Worm (Caenorhabditis elegans) whole organism, L2 larva: ENCODE results near the gene clec-205.

Experiments
- C34F6.9 ChIP-seq: fragments of 150-350 bp; optimal IDR thresholded peaks from 2 replicates; lab custom pipeline; 2014; ENCODE audit warnings: missing biosample characterization, missing genetic modification characterization
- F13H6.1 ChIP-seq: sonication (generic microtip); optimal IDR thresholded peaks from 2 replicates; lab custom pipeline; 2016; ENCODE audit warnings: missing genetic modification characterization, missing compliant biosample characterization
- R02D3.7 ChIP-seq: fragments of 150-350 bp; optimal IDR thresholded peaks from 2 replicates; lab custom pipeline; 2014; ENCODE audit warnings: missing biosample characterization, missing genetic modification characterization
- ZK546.5 ChIP-seq: sonication (generic microtip); optimal IDR thresholded peaks from 2 replicates; lab custom pipeline; 2017; ENCODE audit warnings: missing biosample characterization, missing genetic modification characterization
- alr-1 ChIP-seq: fragments of 150-350 bp; optimal IDR thresholded peaks from 2 replicates; lab custom pipeline; 2014; ENCODE audit warnings: missing biosample characterization, missing genetic modification characterization
- aly-2 ChIP-seq: fragments of 150-350 bp; optimal IDR thresholded peaks from 2 replicates; lab custom pipeline; 2014; ENCODE audit warnings: missing biosample characterization, missing genetic modification characterization
- blmp-1 ChIP-seq: sonication (generic microtip); optimal IDR thresholded peaks from 2 replicates; lab custom pipeline; 2017; ENCODE audit warnings: missing genetic modification characterization, mild to moderate bottlenecking, missing compliant biosample characterization, antibody characterized with exemption, moderate library complexity; ENCODE audit not compliant: insufficient read depth
- ceh-16 ChIP-seq: fragments of 150-350 bp; optimal IDR thresholded peaks from 2 replicates; lab custom pipeline; 2014; ENCODE audit warnings: missing biosample characterization, missing genetic modification characterization
- ceh-82 ChIP-seq: fragments of 150-350 bp; optimal IDR thresholded peaks from 2 replicates; lab custom pipeline; 2014; ENCODE audit warnings: missing biosample characterization, missing genetic modification characterization
- crh-2 ChIP-seq: sonication (generic microtip); optimal IDR thresholded peaks from 2 replicates; lab custom pipeline; 2017; ENCODE audit warnings: missing biosample characterization, missing genetic modification characterization
- egl-27 ChIP-seq: sonication (generic microtip); optimal IDR thresholded peaks from 3 replicates; lab custom pipeline; 2017; ENCODE audit warnings: missing biosample characterization, missing genetic modification reagents, missing genetic modification characterization
- elt-1 ChIP-seq: fragments of 150-350 bp; optimal IDR thresholded peaks from 2 replicates; lab custom pipeline; 2014; ENCODE audit warnings: missing biosample characterization, missing genetic modification characterization
- elt-3 ChIP-seq: sonication (generic microtip); optimal IDR thresholded peaks from 2 replicates; lab custom pipeline; 2017; ENCODE audit warnings: missing biosample characterization, missing genetic modification characterization
- fos-1 ChIP-seq: fragments of 150-350 bp; optimal IDR thresholded peaks from 2 replicates; lab custom pipeline; 2014; ENCODE audit warnings: missing biosample characterization, missing genetic modification characterization
- gmeb-1 ChIP-seq: fragments of 150-350 bp; optimal IDR thresholded peaks from 2 replicates; lab custom pipeline; 2014; ENCODE audit warnings: missing biosample characterization, missing genetic modification characterization
- lin-13 ChIP-seq: fragments of 150-350 bp; optimal IDR thresholded peaks from 2 replicates; lab custom pipeline; 2014; ENCODE audit warnings: missing biosample characterization, missing genetic modification reagents, missing genetic modification characterization
- lin-39 ChIP-seq: fragments of 150-350 bp; optimal IDR thresholded peaks from 2 replicates; lab custom pipeline; 2014; ENCODE audit warnings: missing biosample characterization, missing genetic modification reagents, missing genetic modification characterization
- lsy-2 ChIP-seq, 2 experiments: fragments of 150-350 bp in 1 of 2; sonication (generic microtip) in 1 of 2; optimal IDR thresholded peaks; 2 replicates each; lab custom pipeline; 2014 to 2017; ENCODE audit warnings: missing biosample characterization in 2 of 2, missing genetic modification characterization in 2 of 2
- mdl-1 ChIP-seq, 2 experiments: fragments of 150-350 bp in 1 of 2; sonication (generic microtip) in 1 of 2; optimal IDR thresholded peaks; 2 replicates each; lab custom pipeline; 2017; ENCODE audit warnings: missing biosample characterization in 2 of 2, missing genetic modification characterization in 2 of 2
- nhr-10 ChIP-seq: sonication (generic microtip); optimal IDR thresholded peaks from 2 replicates; lab custom pipeline; 2017; ENCODE audit warnings: missing biosample characterization, missing genetic modification characterization
- nhr-12 ChIP-seq: fragments of 150-350 bp; optimal IDR thresholded peaks from 2 replicates; lab custom pipeline; 2014; ENCODE audit warnings: missing biosample characterization, missing genetic modification characterization
- nhr-129 ChIP-seq: fragments of 150-350 bp; optimal IDR thresholded peaks from 2 replicates; lab custom pipeline; 2014; ENCODE audit warnings: missing biosample characterization, missing genetic modification characterization
- nhr-21 ChIP-seq: fragments of 150-350 bp; optimal IDR thresholded peaks from 2 replicates; lab custom pipeline; 2014; ENCODE audit warnings: missing biosample characterization, missing genetic modification characterization
- nhr-237 ChIP-seq: fragments of 150-350 bp; optimal IDR thresholded peaks from 2 replicates; lab custom pipeline; 2014; ENCODE audit warnings: missing biosample characterization, missing genetic modification characterization
- nhr-25 ChIP-seq: fragments of 150-350 bp; sonication (generic microtip); optimal IDR thresholded peaks from 3 replicates; lab custom pipeline; 2014; ENCODE audit warnings: missing biosample characterization, missing genetic modification characterization
- nhr-6 ChIP-seq: fragments of 150-350 bp; optimal IDR thresholded peaks from 2 replicates; lab custom pipeline; 2014; ENCODE audit warnings: missing biosample characterization, missing genetic modification characterization
- nhr-77 ChIP-seq: fragments of 150-350 bp; optimal IDR thresholded peaks from 2 replicates; lab custom pipeline; 2014; ENCODE audit warnings: missing biosample characterization, missing genetic modification characterization
- peb-1 ChIP-seq: fragments of 150-350 bp; optimal IDR thresholded peaks from 2 replicates; lab custom pipeline; 2014; ENCODE audit warnings: missing biosample characterization, missing genetic modification characterization
- sem-4 ChIP-seq: fragments of 150-350 bp; optimal IDR thresholded peaks from 2 replicates; lab custom pipeline; 2014; ENCODE audit warnings: missing biosample characterization, missing genetic modification reagents, missing genetic modification characterization
- skn-1 ChIP-seq: sonication (generic microtip); optimal IDR thresholded peaks from 2 replicates; lab custom pipeline; 2017; ENCODE audit warnings: missing biosample characterization, missing genetic modification characterization
- sma-3 ChIP-seq: sonication (generic microtip); optimal IDR thresholded peaks from 2 replicates; lab custom pipeline; 2016; ENCODE audit warnings: missing genetic modification reagents, missing genetic modification characterization, missing compliant biosample characterization
- sma-9 ChIP-seq, 2 experiments: fragments of 150-350 bp in 1 of 2; sonication (generic microtip) in 1 of 2; optimal IDR thresholded peaks; 2 replicates each; lab custom pipeline; 2014 to 2016; ENCODE audit warnings: missing genetic modification characterization in 2 of 2, mild to moderate bottlenecking in 1 of 2, missing biosample characterization in 1 of 2, missing compliant biosample characterization in 1 of 2, missing genetic modification reagents in 1 of 2, moderate library complexity in 1 of 2
- snpc-4 ChIP-seq: fragments of 150-350 bp; optimal IDR thresholded peaks from 2 replicates; lab custom pipeline; 2014; ENCODE audit warnings: missing biosample characterization, missing genetic modification characterization
- unc-39 ChIP-seq: fragments of 150-350 bp; optimal IDR thresholded peaks from 2 replicates; lab custom pipeline; 2014; ENCODE audit warnings: missing biosample characterization, missing genetic modification characterization
- unc-55 ChIP-seq: fragments of 150-350 bp; sonication (generic microtip); optimal IDR thresholded peaks from 3 replicates; lab custom pipeline; 2014; ENCODE audit warnings: missing biosample characterization, missing genetic modification reagents, missing genetic modification characterization
- unc-62 ChIP-seq: fragments of 150-350 bp; optimal IDR thresholded peaks from 2 replicates; lab custom pipeline; 2014; ENCODE audit warnings: missing biosample characterization, missing genetic modification reagents, missing genetic modification characterization
- zag-1 ChIP-seq: fragments of 150-350 bp; optimal IDR thresholded peaks from 2 replicates; lab custom pipeline; 2014; ENCODE audit warnings: missing biosample characterization, missing genetic modification characterization
- ztf-11 ChIP-seq: sonication (generic microtip); optimal IDR thresholded peaks from 2 replicates; lab custom pipeline; 2017; ENCODE audit warnings: missing biosample characterization, missing genetic modification characterization
- ztf-4 ChIP-seq: fragments of 150-350 bp; optimal IDR thresholded peaks from 2 replicates; lab custom pipeline; 2014; ENCODE audit warnings: missing biosample characterization, missing genetic modification characterization

clec-205 gene

ce11 chrV:1721966-1722365, 38.7 kb upstream of the clec-205 start, which contains the start of gene srw-101:
Gene srw-101, plus strand, starts transcription at chrV:1722266.
- no peak for TF ChIP-seq fos-1
- no peak for TF ChIP-seq nhr-237 (tag; lab: Kevin White, UChicago)
- no peak for TF ChIP-seq gmeb-1 (tag; lab: Kevin White, UChicago)
- no peak for TF ChIP-seq peb-1 (tag; lab: Kevin White, UChicago)
- TF ChIP-seq nhr-77 (tag; lab: Kevin White, UChicago) = no peak
- no peak for TF ChIP-seq lin-39
- no peak for TF ChIP-seq nhr-129 (tag; lab: Kevin White, UChicago)
- no peak for TF ChIP-seq ztf-4 (tag; lab: Kevin White, UChicago)

DNA sequence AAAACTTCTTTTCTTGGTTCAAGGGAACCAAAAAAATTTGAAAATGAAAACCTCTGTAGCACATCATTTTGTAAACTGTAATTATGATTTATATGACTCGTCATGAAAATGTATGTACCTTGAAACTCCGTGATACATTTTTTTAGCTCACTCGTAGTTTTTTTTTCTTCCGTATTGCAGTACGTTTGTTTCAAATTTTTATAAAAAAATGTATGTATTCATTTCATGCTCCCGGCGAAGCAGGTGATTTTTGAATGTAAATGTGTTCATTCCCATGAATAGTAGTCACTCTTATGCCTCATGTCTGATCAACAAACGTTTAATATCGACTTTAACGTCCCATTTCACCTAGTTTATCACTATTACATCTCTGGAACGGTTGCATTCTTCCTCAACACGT, 35.3 kb upstream of the clec-205 start, which contains the start of gene sri-27:
TSS of gene sri-27 (plus strand) at position 301 of the 400 bp plus-strand sequence.
- TF ChIP-seq unc-39 (tag; lab: Kevin White, UChicago) (no peak), ceh-16 (tag; lab: Kevin White, UChicago) (no peak), C34F6.9 (no peak), blmp-1 (tag; lab: Kevin White, UChicago) (no peak), sma-3 (GFP tag; lab: Kevin White, UChicago) (no peak), nhr-25 (tag; lab: Kevin White, UChicago) (no peak), lsy-2 (tag; optimal IDR thresholded peaks at IDR 0.05; lab: Kevin White, UChicago) (no peak), elt-1 (tag; lab: Kevin White, UChicago) (no peak), egl-27 (no peak), lin-39 (no peak), sem-4 (tag; lab: Kevin White, UChicago) (no peak), snpc-4 (tag; lab: Kevin White, UChicago) (no peak), F13H6.1 (tag; lab: Kevin White, UChicago) (no peak), ceh-82 (tag; lab: Kevin White, UChicago) (no peak), gmeb-1 (tag; lab: Kevin White, UChicago) (no peak), elt-3 (tag; lab: Kevin White, UChicago) (no peak), crh-2 (tag; lab: Kevin White, UChicago) (no peak), ztf-4 (tag; lab: Kevin White, UChicago) (no peak), skn-1 (tag; lab: Kevin White, UChicago) (no peak), nhr-10 (no peak)
- TF ChIP-seq, all 48 proteins: peak for 0

ce11 chrV:1731918-1732317, 28.8 kb upstream of the clec-205 start, which contains the start of gene gst-21:
Gene gst-21, minus strand, starts transcription at chrV:1732018.
- TF ChIP-seq unc-55 (GFP tag; lab: Kevin White, UChicago) (no peak), nhr-77 (tag; lab: Kevin White, UChicago) (no peak), nhr-129 (tag; lab: Kevin White, UChicago) (no peak), sma-9 (GFP tag; optimal IDR thresholded peaks at IDR 0.05; lab: Kevin White, UChicago) (no peak), sma-9 (tag; optimal IDR thresholded peaks at IDR 0.05; lab: Kevin White, UChicago) (no peak), egl-27 (no peak), lsy-2 (tag; optimal IDR thresholded peaks at IDR 0.05; lab: Kevin White, UChicago) (no peak), nhr-12 (no peak), unc-39 (tag; lab: Kevin White, UChicago) (no peak), C34F6.9 (no peak), aly-2 (tag; lab: Kevin White, UChicago) (no peak), unc-62 (no peak), R02D3.7 (tag; lab: Kevin White, UChicago) (no peak), elt-3 (tag; lab: Kevin White, UChicago) (no peak), ZK546.5 (tag; lab: Kevin White, UChicago) (no peak), nhr-21 (tag; lab: Kevin White, UChicago) (no peak), blmp-1 (tag; lab: Kevin White, UChicago) (no peak), sem-4 (tag; lab: Kevin White, UChicago) (no peak), fos-1 (no peak), zag-1 (no peak)

DNA sequence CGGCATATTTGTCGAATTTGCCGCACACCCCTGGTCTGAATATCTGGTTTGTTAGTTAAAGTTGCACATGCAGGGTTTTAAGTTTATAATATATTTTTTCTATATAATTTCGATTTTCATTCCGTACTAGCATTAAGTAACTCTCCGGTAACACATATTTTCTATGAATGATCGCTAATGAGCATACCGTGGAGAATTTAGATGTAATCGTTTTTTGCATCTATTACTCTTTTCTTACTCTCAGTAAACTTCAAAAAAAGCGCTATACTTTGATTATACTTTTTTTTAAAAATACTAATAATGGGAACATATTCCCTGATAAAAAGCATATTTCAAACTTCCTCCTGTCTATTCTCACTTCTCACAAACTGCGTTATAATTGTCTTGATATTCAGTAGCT, 26.1 kb upstream of the clec-205 start, which contains the start of gene str-160:
TSS of gene str-160 (plus strand) at position 301 of the 400 bp plus-strand sequence.
- TF ChIP-seq ztf-11 = no peak

ce11 chrV:1741074-1741473, 19.6 kb upstream of the clec-205 start, which contains the start of gene srab-25:
Gene srab-25, minus strand, starts transcription at chrV:1741174.
- TF ChIP-seq fos-1 = no peak
- TF ChIP-seq lsy-2 (tag; optimal IDR thresholded peaks at IDR 0.05; lab: Kevin White, UChicago) = no peak
- no peak for TF ChIP-seq lin-39
- no peak for TF ChIP-seq elt-3 (tag; lab: Kevin White, UChicago)
- TF ChIP-seq nhr-12 = no peak
- TF ChIP-seq crh-2 (tag; lab: Kevin White, UChicago) = no peak
- TF ChIP-seq ceh-82 (tag; lab: Kevin White, UChicago) = no peak
- TF ChIP-seq sma-9 (GFP tag; optimal IDR thresholded peaks at IDR 0.05; lab: Kevin White, UChicago) = no peak
- no peak for TF ChIP-seq sma-9 (tag; optimal IDR thresholded peaks at IDR 0.05; lab: Kevin White, UChicago)
- TF ChIP-seq nhr-6 = no peak
- TF ChIP-seq sma-3 (GFP tag; lab: Kevin White, UChicago) = no peak
- TF ChIP-seq nhr-77 (tag; lab: Kevin White, UChicago) = no peak
- TF ChIP-seq alr-1 = no peak
- TF ChIP-seq mdl-1 (tag; optimal IDR thresholded peaks at IDR 0.05; lab: Kevin White, UChicago) = no peak
- no peak for TF ChIP-seq lin-13 (GFP tag; lab: Kevin White, UChicago)
